Fruit fly (Drosophila melanogaster): Measurements from ENCODE around the gene CG9300.

CG9300 gene

DNA sequence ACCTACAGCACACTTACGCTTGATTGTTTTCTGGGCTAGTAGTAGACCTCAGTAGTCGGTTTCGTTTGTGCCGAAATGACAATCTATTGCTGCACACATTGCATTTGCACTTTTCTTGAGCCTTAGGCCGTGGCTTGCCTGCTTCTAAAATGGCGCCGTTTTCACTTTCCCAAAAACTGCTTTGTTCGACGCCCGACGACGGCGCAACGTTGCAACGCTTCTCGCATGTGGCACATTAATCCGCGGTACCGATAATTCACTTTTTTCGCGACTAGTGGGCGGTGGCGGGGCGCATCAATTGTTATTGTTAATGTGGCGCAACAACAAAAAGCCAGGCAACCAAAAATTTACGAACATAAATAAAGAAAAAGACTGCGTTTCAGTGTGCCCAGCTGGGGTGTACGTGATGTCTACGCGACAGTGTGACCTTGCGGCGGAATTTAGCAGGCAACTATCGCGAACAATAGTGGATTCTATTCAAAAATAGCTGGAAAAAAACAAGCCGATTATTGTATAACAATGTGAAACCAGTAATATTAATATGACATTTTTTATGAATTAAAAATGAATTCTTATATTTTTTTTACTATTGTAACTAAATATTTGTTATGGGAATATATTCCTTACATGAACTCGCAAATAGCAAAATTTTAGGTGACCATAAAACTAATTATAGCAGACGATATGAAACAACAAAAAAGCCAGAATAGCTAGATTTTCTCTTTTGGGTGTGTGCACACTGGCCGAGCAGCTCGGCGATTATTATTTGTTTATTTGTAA is 46.3 kb downstream of the CG9300 start, which contains the start of the genes ash1 and Taf6:
TSS of gene ash1 (minus strand) at position 387 of the 780 bp plus-strand sequence.
TSS of gene Taf6 (plus strand) at position 720 of the 780 bp plus-strand sequence.
- TF ChIP-seq h (optimal IDR thresholded peaks at IDR 0.05) (no peak), Sin3A (optimal IDR thresholded peaks at IDR 0.05) (no peak), insv (optimal IDR thresholded peaks at IDR 0.05) (no peak), psq (optimal IDR thresholded peaks at IDR 0.05) (no peak), ttk (optimal IDR thresholded peaks at IDR 0.05) (no peak), Myc (optimal IDR thresholded peaks at IDR 0.05) (no peak)

DNA sequence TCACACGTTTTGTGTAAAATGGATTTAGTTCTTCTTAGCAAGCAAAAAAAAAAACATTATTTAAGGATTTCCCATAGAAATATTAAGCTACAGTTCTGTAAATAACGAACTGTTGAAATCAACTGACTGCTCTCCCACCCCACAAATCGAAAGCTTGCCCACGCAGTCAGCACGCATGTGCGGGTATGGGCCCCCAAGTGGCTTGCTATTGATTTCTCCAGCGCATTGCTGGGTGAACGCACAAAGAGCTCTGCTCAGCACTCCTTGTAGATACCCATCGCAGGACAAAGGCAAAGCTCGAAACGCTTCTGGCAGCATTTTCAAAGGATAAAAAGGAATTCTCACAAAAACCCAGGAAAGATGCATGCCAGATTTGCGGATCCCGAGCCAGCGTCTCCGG is 49.2 kb downstream of the CG9300 start, which contains the start of gene CG9368:
TSS of gene CG9368 (plus strand) at position 221 of the 400 bp plus-strand sequence.
- TF ChIP-seq insv (optimal IDR thresholded peaks at IDR 0.05) (no peak), Myc (optimal IDR thresholded peaks at IDR 0.05) (no peak)
